Worm (Caenorhabditis elegans): ENCODE measurements around the gene fbxa-4.

DNA sequence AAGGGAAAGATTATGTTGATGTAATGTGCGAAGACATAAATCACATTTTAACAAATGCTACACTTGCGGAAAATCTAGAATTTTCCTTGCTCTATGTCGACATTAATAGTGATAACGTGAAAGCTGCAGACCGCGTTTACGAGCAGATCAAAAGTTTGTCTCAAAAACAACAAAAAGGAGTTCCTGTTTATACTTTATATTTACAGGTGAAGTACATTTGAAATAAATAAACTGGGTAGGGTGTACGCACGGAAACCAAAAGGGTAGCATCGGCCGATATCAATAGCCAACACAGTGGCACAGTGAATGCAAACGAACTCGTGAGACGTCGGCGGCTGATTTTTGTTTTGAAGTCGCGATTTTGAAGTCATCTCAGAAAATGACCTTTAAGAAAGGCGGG lies 7.1 kb upstream of the fbxa-4 start:
- no peak for TF ChIP-seq him-1 (tag; optimal IDR thresholded peaks at IDR 0.05)
- TF ChIP-seq W03F9.2 (tag; optimal IDR thresholded peaks at IDR 0.05) = no peak
